Fruit fly (Drosophila melanogaster): ENCODE measurements around the gene Prosbeta3.

Prosbeta3 gene

dm6 chr3R:8979850-8980775, 25.9 kb downstream of the Prosbeta3 start:
- TF ChIP-seq EcR (GFP tag; optimal IDR thresholded peaks at IDR 0.05): no peak
- no peak for TF ChIP-seq Dll (optimal IDR thresholded peaks at IDR 0.05)
- no peak for TF ChIP-seq psq (optimal IDR thresholded peaks at IDR 0.05)
- no peak for TF ChIP-seq CG8478 (optimal IDR thresholded peaks at IDR 0.05)
- TF ChIP-seq pan (optimal IDR thresholded peaks at IDR 0.05): no peak
- TF ChIP-seq usp (GFP tag; optimal IDR thresholded peaks at IDR 0.05): no peak

dm6 chr3R:8978768-8979167, 27.3 kb downstream of the Prosbeta3 start:
- TF ChIP-seq EcR (GFP tag; optimal IDR thresholded peaks at IDR 0.05) (no peak), usp (GFP tag; optimal IDR thresholded peaks at IDR 0.05) (no peak), pan (optimal IDR thresholded peaks at IDR 0.05) (no peak), psq (optimal IDR thresholded peaks at IDR 0.05) (no peak), Dll (optimal IDR thresholded peaks at IDR 0.05) (no peak), CG8478 (optimal IDR thresholded peaks at IDR 0.05) (no peak)

dm6 chr3R:8976073-8976593, 29.9 kb downstream of the Prosbeta3 start:
- TF ChIP-seq pan (optimal IDR thresholded peaks at IDR 0.05): no peak
- TF ChIP-seq psq (optimal IDR thresholded peaks at IDR 0.05): no peak
- no peak for TF ChIP-seq EcR (GFP tag; optimal IDR thresholded peaks at IDR 0.05)
- no peak for TF ChIP-seq usp (GFP tag; optimal IDR thresholded peaks at IDR 0.05)
- TF ChIP-seq CG8478 (optimal IDR thresholded peaks at IDR 0.05): no peak
- no peak for TF ChIP-seq Dll (optimal IDR thresholded peaks at IDR 0.05)

dm6 chr3R:8971794-8972193, 34.2 kb downstream of the Prosbeta3 start:
- TF ChIP-seq Dll (optimal IDR thresholded peaks at IDR 0.05) (peak; percentile 40), usp (GFP tag; optimal IDR thresholded peaks at IDR 0.05) (no peak)

- TF ChIP-seq pan (optimal IDR thresholded peaks at IDR 0.05) (no peak), Dll (optimal IDR thresholded peaks at IDR 0.05) (no peak), psq (optimal IDR thresholded peaks at IDR 0.05) (no peak), CG8478 (optimal IDR thresholded peaks at IDR 0.05) (no peak), usp (GFP tag; optimal IDR thresholded peaks at IDR 0.05) (no peak), EcR (GFP tag; optimal IDR thresholded peaks at IDR 0.05) (no peak)
These were observed 35.3 kb downstream of the Prosbeta3 start for dm6 chr3R:8970707-8971106.

dm6 chr3R:8969926-8970306, 36.1 kb downstream of the Prosbeta3 start:
- TF ChIP-seq pan (optimal IDR thresholded peaks at IDR 0.05) (no peak), Dll (optimal IDR thresholded peaks at IDR 0.05) (no peak), usp (GFP tag; optimal IDR thresholded peaks at IDR 0.05) (no peak), CG8478 (optimal IDR thresholded peaks at IDR 0.05) (no peak), psq (optimal IDR thresholded peaks at IDR 0.05) (no peak), EcR (GFP tag; optimal IDR thresholded peaks at IDR 0.05) (no peak)

- TF ChIP-seq EcR (GFP tag; optimal IDR thresholded peaks at IDR 0.05) (no peak), usp (GFP tag; optimal IDR thresholded peaks at IDR 0.05) (no peak), pan (optimal IDR thresholded peaks at IDR 0.05) (no peak), psq (optimal IDR thresholded peaks at IDR 0.05) (no peak), Dll (optimal IDR thresholded peaks at IDR 0.05) (peak; percentile 71), CG8478 (optimal IDR thresholded peaks at IDR 0.05) (no peak)
These were observed 36.6 kb downstream of the Prosbeta3 start for dm6 chr3R:8969301-8969925.

- TF ChIP-seq CG8478 (optimal IDR thresholded peaks at IDR 0.05) (no peak), psq (optimal IDR thresholded peaks at IDR 0.05) (no peak)
These were observed 37.2 kb downstream of the Prosbeta3 start for dm6 chr3R:8968837-8969236.

- TF ChIP-seq EcR (GFP tag; optimal IDR thresholded peaks at IDR 0.05): no peak
- TF ChIP-seq pan (optimal IDR thresholded peaks at IDR 0.05): no peak
- no peak for TF ChIP-seq usp (GFP tag; optimal IDR thresholded peaks at IDR 0.05)
- no peak for TF ChIP-seq psq (optimal IDR thresholded peaks at IDR 0.05)
- TF ChIP-seq CG8478 (optimal IDR thresholded peaks at IDR 0.05): no peak
- no peak for TF ChIP-seq Dll (optimal IDR thresholded peaks at IDR 0.05)
These were observed 39.4 kb downstream of the Prosbeta3 start for dm6 chr3R:8966598-8966997.

- no peak for TF ChIP-seq usp (GFP tag; optimal IDR thresholded peaks at IDR 0.05)
- no peak for TF ChIP-seq CG8478 (optimal IDR thresholded peaks at IDR 0.05)
- no peak for TF ChIP-seq psq (optimal IDR thresholded peaks at IDR 0.05)
- no peak for TF ChIP-seq EcR (GFP tag; optimal IDR thresholded peaks at IDR 0.05)
- no peak for TF ChIP-seq pan (optimal IDR thresholded peaks at IDR 0.05)
- TF ChIP-seq Dll (optimal IDR thresholded peaks at IDR 0.05): no peak
These were observed 40.5 kb downstream of the Prosbeta3 start for dm6 chr3R:8965546-8965945.

- TF ChIP-seq EcR (GFP tag; optimal IDR thresholded peaks at IDR 0.05) (no peak), CG8478 (optimal IDR thresholded peaks at IDR 0.05) (no peak), psq (optimal IDR thresholded peaks at IDR 0.05) (no peak), usp (GFP tag; optimal IDR thresholded peaks at IDR 0.05) (no peak), Dll (optimal IDR thresholded peaks at IDR 0.05) (no peak), pan (optimal IDR thresholded peaks at IDR 0.05) (no peak)
These were observed 42.2 kb downstream of the Prosbeta3 start for dm6 chr3R:8963756-8964342.

Data from whole organism.